Fruit fly (Drosophila melanogaster): Measurements from ENCODE around the gene Bin1.

Gene Bin1

DNA sequence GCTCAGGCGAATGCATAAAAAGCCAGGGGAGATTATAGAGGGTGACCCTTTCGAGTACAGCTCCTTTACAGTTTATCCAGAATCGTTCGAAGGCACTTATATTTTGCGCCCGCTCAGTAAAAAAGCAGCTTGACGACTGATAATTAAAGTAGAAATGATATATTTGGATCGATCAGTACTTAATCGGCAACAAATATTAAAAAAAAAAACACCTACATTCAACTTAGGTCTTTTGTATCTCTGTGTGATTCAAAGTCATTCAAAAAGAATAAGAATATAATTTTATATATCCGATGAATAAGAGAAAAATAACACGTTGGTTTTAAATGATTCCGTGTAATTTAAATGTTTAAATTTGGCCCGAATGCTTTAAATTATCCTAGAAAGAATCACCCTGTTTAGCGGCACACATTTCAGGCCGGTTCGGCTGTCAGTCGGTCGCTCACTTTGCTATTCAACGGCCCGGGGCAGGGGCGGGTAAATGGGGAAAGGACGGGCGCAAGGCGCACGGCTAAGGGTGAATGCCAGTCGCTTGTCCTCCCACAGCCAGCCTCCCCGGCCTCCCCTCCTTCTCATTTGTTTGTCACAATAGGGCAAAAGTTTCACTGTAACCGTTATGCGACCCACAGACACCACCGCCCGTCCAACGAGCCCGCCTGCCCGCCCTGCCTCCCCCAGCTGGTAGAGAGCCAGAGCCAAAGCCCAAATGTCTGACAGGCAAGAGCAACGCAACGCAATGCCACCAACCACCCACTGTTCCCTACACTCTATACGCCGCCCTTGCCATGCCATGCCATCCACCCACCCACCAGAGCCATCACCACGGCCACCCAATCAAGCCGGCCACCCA is 23.7 kb upstream of the Bin1 start (continued):
- no peak for TF ChIP-seq Tbp (GFP tag; optimal IDR thresholded peaks at IDR 0.05)

DNA sequence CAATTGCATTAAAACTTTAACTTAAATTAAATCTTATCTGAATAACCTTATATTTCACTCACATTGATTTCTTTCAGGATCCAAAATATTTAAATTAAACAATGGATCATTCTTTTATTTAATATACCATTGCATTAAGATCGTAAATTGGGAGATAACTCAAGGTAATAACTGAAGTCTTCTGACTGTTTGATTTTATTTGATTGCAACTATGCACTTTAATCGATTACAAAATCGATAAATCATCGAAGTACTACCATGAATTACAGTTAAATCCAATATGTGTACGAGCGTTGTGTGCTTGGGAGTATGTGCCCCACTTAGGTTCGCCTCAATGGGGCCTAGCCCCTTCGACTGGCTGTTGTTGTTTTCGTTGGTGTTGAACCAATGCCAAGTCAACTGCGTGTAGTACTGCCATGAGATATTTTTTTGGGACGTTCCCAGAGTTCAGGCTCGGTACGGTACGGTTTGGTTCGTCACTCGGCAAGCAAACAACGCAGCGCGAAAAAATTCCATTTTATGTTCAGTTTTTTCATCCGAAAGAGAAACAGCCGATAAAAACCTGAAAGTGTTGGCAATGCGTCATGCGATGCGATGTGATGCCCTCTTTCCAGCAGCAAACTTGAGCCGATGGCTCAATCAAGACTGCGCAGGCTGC is 22.6 kb upstream of the Bin1 start:
- no peak for TF ChIP-seq Aef1 (GFP tag; IDR thresholded peaks at IDR 0.05)
- no peak for TF ChIP-seq gsb (GFP tag; IDR thresholded peaks at IDR 0.05)
- peak; percentile 19 for TF ChIP-seq ftz-f1 (GFP tag; optimal IDR thresholded peaks at IDR 0.05)
- TF ChIP-seq jumu (GFP tag; optimal IDR thresholded peaks at IDR 0.05): no peak
- TF ChIP-seq CG14710 (tag; optimal IDR thresholded peaks at IDR 0.05): no peak
- TF ChIP-seq cg (GFP tag; optimal IDR thresholded peaks at IDR 0.05): peak; percentile 5
- TF ChIP-seq CG13123 (GFP tag; optimal IDR thresholded peaks at IDR 0.05): no peak
- TF ChIP-seq wdn (GFP tag; IDR thresholded peaks at IDR 0.05): no peak
- TF ChIP-seq E2f2 (GFP tag; IDR thresholded peaks at IDR 0.05): 0 out of 2 replicates have a peak, but pooled peaks have one; percentile 10
- TF ChIP-seq Atf6 (GFP tag; IDR thresholded peaks at IDR 0.05): 0 out of 2 replicates have a peak, but pooled peaks have one; percentile 18
- TF ChIP-seq CG3847 (GFP tag; IDR thresholded peaks at IDR 0.05): no peak
- TF ChIP-seq CG15269 (tag; optimal IDR thresholded peaks at IDR 0.05): peak; percentile 16
- no peak for TF ChIP-seq CG10462 (GFP tag; optimal IDR thresholded peaks at IDR 0.05)
- no peak for TF ChIP-seq CG30431 (GFP tag; optimal IDR thresholded peaks at IDR 0.05)
- TF ChIP-seq Med (GFP tag): peak; percentile 75
- peak; percentile 16 for TF ChIP-seq CG11504 (tag; optimal IDR thresholded peaks at IDR 0.05)
- peak; percentile 2 for TF ChIP-seq CG2678 (tag; optimal IDR thresholded peaks at IDR 0.05)
- TF ChIP-seq HLH3B (GFP tag; IDR thresholded peaks at IDR 0.05): 0 out of 2 replicates have a peak, but pooled peaks have one; percentile 4
- TF ChIP-seq chm (GFP tag; IDR thresholded peaks at IDR 0.05): peak; percentile 51; the same call in 1 of the 2 replicates
- TF ChIP-seq CG2116 (GFP tag; optimal IDR thresholded peaks at IDR 0.05): peak; percentile 52
- TF ChIP-seq CG7987 (GFP tag; optimal IDR thresholded peaks at IDR 0.05): peak; percentile 1
- TF ChIP-seq Fer3 (tag; optimal IDR thresholded peaks at IDR 0.05): no peak
- TF ChIP-seq caup (GFP tag; optimal IDR thresholded peaks at IDR 0.05; ENCODE audit: severe bottlenecking): no peak
- 0 out of 2 replicates have a peak, but pooled peaks have one; percentile 9 for TF ChIP-seq CG32772 (GFP tag; IDR thresholded peaks at IDR 0.05)
- TF ChIP-seq CG8290 (GFP tag; optimal IDR thresholded peaks at IDR 0.05): no peak
- peak in 1 of 2 experiments; percentile 65 for TF ChIP-seq CG8290 (tag; optimal IDR thresholded peaks at IDR 0.05)
- no peak for TF ChIP-seq hkb (optimal IDR thresholded peaks at IDR 0.05)
- TF ChIP-seq hkb (GFP tag; IDR thresholded peaks at IDR 0.05): peak; percentile 17; the same call in 1 of the 2 replicates
- TF ChIP-seq sd (tag; optimal IDR thresholded peaks at IDR 0.05): peak; percentile 47
- no peak for TF ChIP-seq Spps (tag; optimal IDR thresholded peaks at IDR 0.05)
- no peak for TF ChIP-seq CG8089 (GFP tag; optimal IDR thresholded peaks at IDR 0.05)
- peak; percentile 31 for TF ChIP-seq Meics (GFP tag; optimal IDR thresholded peaks at IDR 0.05)
- peak; percentile 8 for TF ChIP-seq CrebB (tag; optimal IDR thresholded peaks at IDR 0.05)
- TF ChIP-seq CG12769 (tag; optimal IDR thresholded peaks at IDR 0.05): peak; percentile 81
- no peak for TF ChIP-seq pan (optimal IDR thresholded peaks at IDR 0.05)
- peak in 1 of 2 experiments; percentile 12 for TF ChIP-seq pan (GFP tag; optimal IDR thresholded peaks at IDR 0.05 in 1 of 2, IDR thresholded peaks at IDR 0.05 in 1 of 2)
- no peak for TF ChIP-seq Fer1 (GFP tag; optimal IDR thresholded peaks at IDR 0.05)
- TF ChIP-seq CG5180 (GFP tag; optimal IDR thresholded peaks at IDR 0.05): peak; percentile 41
- TF ChIP-seq sna (GFP tag; IDR thresholded peaks at IDR 0.05; ENCODE audit: partially characterized antibody): peak; percentile 49; the same call in 1 of the 2 replicates
- TF ChIP-seq Antp (GFP tag; optimal IDR thresholded peaks at IDR 0.05): no peak
- no peak for TF ChIP-seq Neu2 (GFP tag; optimal IDR thresholded peaks at IDR 0.05; ENCODE audit: borderline replicate concordance)
- peak; percentile 24 for TF ChIP-seq ATbp (GFP tag; optimal IDR thresholded peaks at IDR 0.05)
- no peak for TF ChIP-seq Hr3 (GFP tag; optimal IDR thresholded peaks at IDR 0.05)
- TF ChIP-seq CG13894 (tag; optimal IDR thresholded peaks at IDR 0.05): peak; percentile 1
- TF ChIP-seq CG34376 (GFP tag; optimal IDR thresholded peaks at IDR 0.05): no peak
